Worm (Caenorhabditis elegans) whole organism, L3 larva: Measurements from ENCODE around the gene F54H5.5.

Experiments
- ceh-9 ChIP-seq: sonication (generic microtip); optimal IDR thresholded peaks from 2 replicates; lab custom pipeline; 2018; ENCODE audit warnings: missing biosample characterization, missing genetic modification characterization
- elt-1 ChIP-seq: fragments of 150-350 bp; optimal IDR thresholded peaks from 2 replicates; lab custom pipeline; 2014; ENCODE audit warnings: missing biosample characterization, missing genetic modification characterization
- elt-3 ChIP-seq, 3 experiments: fragments of 150-350 bp in 1 of 3; sonication (generic microtip) in 2 of 3; optimal IDR thresholded peaks; 2 replicates in 2 of 3; 4 replicates in 1 of 3; lab custom pipeline; 2014 to 2017; ENCODE audit warnings: missing biosample characterization in 3 of 3, missing genetic modification characterization in 3 of 3
- fos-1 ChIP-seq: fragments of 150-350 bp; optimal IDR thresholded peaks from 2 replicates; lab custom pipeline; 2014; ENCODE audit warnings: missing biosample characterization, missing genetic modification characterization
- nhr-11 ChIP-seq: fragments of 150-350 bp; optimal IDR thresholded peaks from 2 replicates; lab custom pipeline; 2014; ENCODE audit warnings: missing biosample characterization, missing genetic modification characterization
- sea-2 ChIP-seq: fragments of 150-350 bp; sonication (generic microtip); optimal IDR thresholded peaks from 4 replicates; lab custom pipeline; 2014; ENCODE audit warnings: missing biosample characterization, missing genetic modification reagents, missing genetic modification characterization
- tbx-2 ChIP-seq: sonication (generic microtip); optimal IDR thresholded peaks from 2 replicates; lab custom pipeline; 2016; ENCODE audit warnings: mild to moderate bottlenecking, missing genetic modification characterization, missing compliant biosample characterization
- unc-39 ChIP-seq: sonication (generic microtip); optimal IDR thresholded peaks from 4 replicates; lab custom pipeline; 2017; ENCODE audit warnings: missing biosample characterization, missing genetic modification characterization

DNA sequence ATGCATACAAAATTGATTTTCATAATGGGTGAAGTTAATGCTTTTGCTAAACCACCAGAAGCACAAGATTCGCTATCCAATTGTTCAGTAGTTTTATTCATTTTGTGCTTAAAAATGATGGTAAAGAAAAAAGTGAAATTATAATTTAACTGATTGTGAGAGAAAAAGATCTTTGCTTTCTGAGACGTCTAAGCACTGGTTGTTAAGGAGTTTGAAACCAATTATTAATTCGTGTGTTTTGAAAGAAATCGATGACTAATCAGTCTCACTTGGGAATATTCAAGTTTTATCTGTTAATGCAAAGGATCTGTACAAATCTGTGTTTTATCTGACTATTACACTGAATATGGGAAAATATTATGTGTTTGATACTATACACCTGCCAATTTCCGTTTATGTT lies 24.6 kb upstream of the F54H5.5 start, which contains the start of gene sra-26:
- no peak for TF ChIP-seq fos-1
- no peak for TF ChIP-seq ceh-9
- no peak for TF ChIP-seq elt-3 (tag; optimal IDR thresholded peaks at IDR 0.05; lab: Kevin White, UChicago)
- no peak for TF ChIP-seq unc-39 (tag; lab: Kevin White, UChicago)
- TF ChIP-seq sea-2 (GFP tag; lab: Kevin White, UChicago), result no peak
- TF ChIP-seq elt-1, result no peak
- TF ChIP-seq nhr-11 (tag; lab: Kevin White, UChicago), result no peak
- TF ChIP-seq tbx-2 (tag; lab: Kevin White, UChicago), result no peak
